Fruit fly (Drosophila melanogaster): ENCODE measurements around the gene ND-PDSW.

dm6 chr2L:3493475-3493874 is 27.5 kb downstream of the ND-PDSW start:
- TF ChIP-seq Hnf4 (GFP tag; optimal IDR thresholded peaks at IDR 0.05), result no peak
- TF ChIP-seq tai (GFP tag; optimal IDR thresholded peaks at IDR 0.05), result no peak
- no peak for TF ChIP-seq brk (GFP tag; optimal IDR thresholded peaks at IDR 0.05)
- no peak for TF ChIP-seq usp (GFP tag; optimal IDR thresholded peaks at IDR 0.05)
- no peak for TF ChIP-seq HLH106 (tag; optimal IDR thresholded peaks at IDR 0.05)
- no peak for TF ChIP-seq Hr78 (GFP tag; optimal IDR thresholded peaks at IDR 0.05)
- no peak for TF ChIP-seq pan (optimal IDR thresholded peaks at IDR 0.05)
- TF ChIP-seq h (GFP tag; optimal IDR thresholded peaks at IDR 0.05), result no peak
- TF ChIP-seq Hr83 (GFP tag; optimal IDR thresholded peaks at IDR 0.05; ENCODE audit: poor library complexity, severe bottlenecking), result no peak
- no peak for TF ChIP-seq psq (GFP tag; optimal IDR thresholded peaks at IDR 0.05)
- TF ChIP-seq Abd-B (GFP tag; optimal IDR thresholded peaks at IDR 0.05), result no peak
- no peak for TF ChIP-seq ey (GFP tag; optimal IDR thresholded peaks at IDR 0.05)
